Fruit fly (Drosophila melanogaster) whole organism, adult: ENCODE data around the gene Trm1.

Source experiments
- CG14711 ChIP-seq: fragments of 200-800 bp; sonication (Bioruptor generic); optimal IDR thresholded peaks from 2 replicates; lab custom pipeline; 2018; ENCODE audit warnings: missing biosample characterization, mild to moderate bottlenecking, missing genetic modification characterization, moderate library complexity
- CG33017 ChIP-seq: fragments of 200-800 bp; sonication (Bioruptor generic); optimal IDR thresholded peaks from 2 replicates; lab custom pipeline; 2018; ENCODE audit warnings: missing biosample characterization, mild to moderate bottlenecking, missing genetic modification characterization, moderate library complexity
- Clk ChIP-seq: fragments of 200-800 bp; sonication (Bioruptor generic); optimal IDR thresholded peaks from 2 replicates; lab custom pipeline; 2017; ENCODE audit warnings: missing biosample characterization, missing genetic modification characterization
- Crg-1 ChIP-seq: fragments of 200-800 bp; sonication (Bioruptor generic); optimal IDR thresholded peaks from 2 replicates; lab custom pipeline; 2016; ENCODE audit warnings: missing biosample characterization, missing genetic modification characterization
- bab1 ChIP-seq: fragments of 200-800 bp; sonication (Bioruptor generic); optimal IDR thresholded peaks from 3 replicates; lab custom pipeline; 2019; ENCODE audit warnings: missing biosample characterization, mild to moderate bottlenecking, missing genetic modification characterization, moderate library complexity
- cnc ChIP-seq, 2 experiments: fragments of >200 bp; optimal IDR thresholded peaks; 2 replicates each; lab custom pipeline; 2017
- ovo ChIP-seq: fragments of 200-800 bp; sonication (Bioruptor generic); optimal IDR thresholded peaks from 2 replicates; lab custom pipeline; 2016; ENCODE audit warnings: missing biosample characterization, missing genetic modification characterization
- pad ChIP-seq: fragments of 200-800 bp; sonication (Bioruptor generic); optimal IDR thresholded peaks from 3 replicates; lab custom pipeline; 2017; ENCODE audit warnings: missing biosample characterization, missing genetic modification characterization, mild to moderate bottlenecking, moderate library complexity, missing genetic modification reagents

DNA sequence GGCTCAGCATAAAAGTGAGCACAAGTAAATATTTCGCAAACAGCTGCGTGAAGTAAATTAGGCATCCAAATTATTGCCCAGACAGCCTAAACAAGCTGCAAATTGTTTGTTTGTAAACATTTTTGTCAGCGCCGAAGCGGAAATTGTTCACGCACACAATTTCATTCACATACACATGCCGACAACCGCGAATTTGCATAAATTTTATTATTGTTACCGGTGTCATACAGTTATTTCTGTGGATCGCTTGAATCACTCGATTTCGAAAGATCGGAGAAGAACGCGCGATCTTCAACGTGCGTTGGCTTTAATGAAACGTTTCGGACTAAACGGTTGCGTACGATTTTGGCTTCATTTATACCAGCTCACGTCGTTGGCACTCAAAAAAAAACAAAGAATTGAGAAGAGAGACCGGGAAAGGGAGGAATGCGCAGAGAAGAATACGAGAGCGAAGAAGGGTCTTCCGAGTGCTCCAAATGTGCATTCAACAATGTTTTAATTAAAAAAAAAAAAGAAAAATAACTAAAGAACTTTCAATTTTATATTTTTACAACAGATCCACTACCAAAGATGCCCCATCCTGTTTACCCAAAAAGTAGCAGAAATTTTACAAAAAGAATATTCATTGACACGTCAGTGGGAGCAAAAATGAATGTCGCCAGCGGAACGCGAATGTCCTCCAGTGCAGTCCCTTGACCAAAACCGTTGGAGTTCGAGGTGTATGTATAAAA is 4.6 kb upstream of the Trm1 start, which contains the start of gene vir-1:
- TF ChIP-seq ovo (GFP tag; lab: Kevin White, UChicago) (no peak), cnc (optimal IDR thresholded peaks at IDR 0.05; lab: Kevin White, UChicago) (no peak), Crg-1 (GFP tag; lab: Kevin White, UChicago) (no peak), pad (GFP tag; lab: Kevin White, UChicago) (no peak), CG14711 (tag; lab: Kevin White, UChicago) (no peak), CG33017 (no peak), Clk (no peak), bab1 (no peak)
